Fruit fly (Drosophila melanogaster): ENCODE measurements around the gene Spn77Ba.

DNA sequence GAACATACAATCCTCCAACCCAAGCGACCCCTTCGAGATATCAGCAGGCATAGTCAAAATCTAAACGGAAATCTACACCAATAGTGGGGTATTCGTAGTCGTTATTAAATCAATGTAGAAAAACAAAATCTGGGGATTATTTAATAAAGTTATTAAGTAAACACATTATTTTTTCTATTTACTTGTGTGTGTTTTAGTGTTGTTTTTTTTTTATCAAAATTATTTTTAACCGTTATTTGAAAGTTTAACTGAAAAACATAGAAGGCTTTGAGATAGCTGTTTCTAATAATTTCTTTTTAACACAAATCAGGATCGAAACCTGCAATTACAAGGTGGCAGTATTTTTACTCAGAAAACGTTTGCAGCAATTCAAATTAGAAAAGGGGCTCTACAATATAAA is 7.6 kb upstream of the Spn77Ba start, which contains the start of gene polo:
- TF ChIP-seq ttk (GFP tag; IDR thresholded peaks at IDR 0.05) (no peak), CG16863 (GFP tag; optimal IDR thresholded peaks at IDR 0.05) (no peak), zen2 (GFP tag; IDR thresholded peaks at IDR 0.05; ENCODE audit: partially characterized antibody) (no peak)
